Fruit fly (Drosophila melanogaster) whole organism: ENCODE measurements around the gene Atx2.

Experiments
- CG8478 ChIP-seq: fragments of >200 bp; optimal IDR thresholded peaks from 2 replicates; lab custom pipeline; 2018; ENCODE audit warnings: inconsistent platforms
- Dll ChIP-seq: fragments of >200 bp; optimal IDR thresholded peaks from 2 replicates; lab custom pipeline; 2017
- EcR ChIP-seq, 2 experiments: fragments of >200 bp; optimal IDR thresholded peaks; 2 replicates each; lab custom pipeline; 2017; ENCODE audit warnings: missing biosample characterization in 2 of 2, missing genetic modification characterization in 2 of 2, missing genetic modification reagents in 2 of 2
- pan ChIP-seq: fragments of >200 bp; optimal IDR thresholded peaks from 2 replicates; lab custom pipeline; 2017
- psq ChIP-seq: fragments of >200 bp; optimal IDR thresholded peaks from 2 replicates; lab custom pipeline; 2017
- usp ChIP-seq: fragments of >200 bp; optimal IDR thresholded peaks from 2 replicates; lab custom pipeline; 2017; ENCODE audit warnings: missing biosample characterization, missing genetic modification characterization, mixed read lengths

The Atx2 gene

DNA sequence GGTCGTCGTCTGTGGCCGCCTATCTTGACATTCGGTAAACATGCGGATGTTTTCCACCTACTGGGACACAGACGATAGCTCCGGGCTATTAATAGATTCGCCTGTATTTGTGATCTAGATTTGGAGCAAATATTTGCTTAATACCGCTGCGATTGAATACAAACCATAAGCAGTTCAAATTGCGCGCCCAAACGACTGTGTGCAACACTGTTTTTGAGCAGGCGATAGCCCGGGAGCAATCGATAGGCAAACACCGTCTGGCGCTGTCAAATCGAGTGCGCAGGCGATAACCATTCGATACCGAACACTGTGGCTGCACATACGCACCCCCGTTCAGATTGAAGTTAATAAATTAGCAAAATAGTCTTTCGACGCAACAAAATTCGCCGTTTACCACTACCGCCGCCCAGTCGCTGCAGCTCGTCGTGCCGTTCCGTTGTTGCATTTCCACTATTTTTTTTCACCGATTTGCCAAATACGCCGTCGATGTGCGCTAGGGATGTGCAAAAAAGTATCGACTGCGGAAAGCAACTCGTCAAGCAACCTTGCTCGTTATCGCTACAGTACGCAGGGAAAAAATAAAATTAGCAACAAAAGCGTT is at the start of gene Atx2:
Gene Atx2, plus strand, starts transcription at position 293 of the 601 bp plus-strand sequence.
- no peak for TF ChIP-seq psq (lab: Kevin White, UChicago)
- no peak for TF ChIP-seq pan (lab: Kevin White, UChicago)
- no peak for TF ChIP-seq usp (GFP tag; lab: Kevin White, UChicago)
- no peak for TF ChIP-seq Dll
- TF ChIP-seq CG8478 (lab: Kevin White, UChicago) = no peak
- no peak for TF ChIP-seq EcR (GFP tag; optimal IDR thresholded peaks at IDR 0.05; lab: Kevin White, UChicago)

DNA sequence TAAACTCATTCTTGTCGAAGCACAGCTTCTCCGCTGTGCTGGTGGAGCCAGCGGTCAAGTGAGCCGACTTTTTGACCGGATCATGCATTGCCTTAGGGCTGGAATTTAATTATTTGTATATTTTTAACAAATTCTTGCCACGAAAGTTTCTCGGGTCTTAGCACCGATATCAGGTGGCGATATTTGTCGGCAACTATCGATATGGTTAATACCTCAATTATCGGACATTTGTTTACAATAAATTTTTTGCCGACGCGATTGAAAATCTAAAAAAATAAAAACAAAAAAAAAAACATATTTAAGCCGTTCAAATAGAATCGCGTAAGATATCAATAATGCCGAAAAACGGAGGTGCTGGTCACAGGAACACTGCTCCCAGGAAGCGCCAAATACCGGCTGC is 46.7 kb upstream of the Atx2 start, which contains the start of the genes Cog2 and Trax:
Gene Cog2, minus strand, starts transcription at position 168 of the 400 bp plus-strand sequence.
Gene Trax, plus strand, starts transcription at position 203 of the 400 bp plus-strand sequence.
- TF ChIP-seq CG8478 (lab: Kevin White, UChicago) = no peak
- TF ChIP-seq pan (lab: Kevin White, UChicago) = no peak
- no peak for TF ChIP-seq usp (GFP tag; lab: Kevin White, UChicago)
- TF ChIP-seq Dll = no peak
- TF ChIP-seq EcR (GFP tag; optimal IDR thresholded peaks at IDR 0.05; lab: Kevin White, UChicago) = no peak
- no peak for TF ChIP-seq psq (lab: Kevin White, UChicago)

DNA sequence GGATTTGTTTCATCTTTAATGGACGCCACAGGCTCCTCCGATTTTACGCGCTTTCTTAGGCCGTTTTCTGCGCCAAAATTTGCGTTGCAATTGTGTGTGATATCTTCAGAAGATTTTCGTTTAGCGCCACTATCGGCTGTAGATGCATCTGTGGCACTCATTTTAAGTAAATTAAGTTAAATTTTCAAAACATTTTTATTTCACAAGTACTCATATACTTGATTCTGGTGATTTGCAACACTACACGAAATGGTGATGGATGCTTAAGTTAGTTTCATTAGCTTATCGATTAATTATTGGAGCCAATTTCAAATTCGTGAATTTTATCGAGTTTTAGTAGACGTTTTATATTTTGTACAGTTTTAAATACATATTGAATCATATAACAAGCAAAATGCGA is 44.6 kb upstream of the Atx2 start, which contains the start of gene CG6171:
Gene CG6171, minus strand, starts transcription at position 250 of the 400 bp plus-strand sequence.
- TF ChIP-seq CG8478 (lab: Kevin White, UChicago) (no peak), Dll (no peak), usp (GFP tag; lab: Kevin White, UChicago) (no peak), psq (lab: Kevin White, UChicago) (no peak), EcR (GFP tag; optimal IDR thresholded peaks at IDR 0.05; lab: Kevin White, UChicago) (no peak), pan (lab: Kevin White, UChicago) (no peak)

DNA sequence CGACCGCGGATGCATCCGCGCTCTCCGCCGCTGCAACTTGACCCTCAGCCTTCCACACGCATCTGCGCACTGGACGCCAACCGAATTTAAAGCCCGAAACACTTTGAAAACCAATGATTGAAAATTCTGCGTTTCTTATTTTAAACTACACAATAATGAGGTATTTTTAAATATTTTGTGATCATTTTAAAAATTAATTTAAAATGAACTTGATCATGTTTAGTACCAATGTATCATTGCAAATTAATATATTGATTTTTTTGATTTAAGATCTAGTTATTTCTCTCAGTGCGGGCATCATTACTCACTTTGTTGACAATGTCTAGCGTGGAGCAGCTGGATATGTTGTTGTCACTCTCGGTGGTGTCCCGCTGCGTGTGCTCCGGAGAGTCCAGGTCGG is 41.4 kb upstream of the Atx2 start:
- TF ChIP-seq psq (lab: Kevin White, UChicago) (no peak), Dll (no peak), usp (GFP tag; lab: Kevin White, UChicago) (no peak), EcR (GFP tag; optimal IDR thresholded peaks at IDR 0.05; lab: Kevin White, UChicago) (no peak), CG8478 (lab: Kevin White, UChicago) (no peak), pan (lab: Kevin White, UChicago) (no peak)

DNA sequence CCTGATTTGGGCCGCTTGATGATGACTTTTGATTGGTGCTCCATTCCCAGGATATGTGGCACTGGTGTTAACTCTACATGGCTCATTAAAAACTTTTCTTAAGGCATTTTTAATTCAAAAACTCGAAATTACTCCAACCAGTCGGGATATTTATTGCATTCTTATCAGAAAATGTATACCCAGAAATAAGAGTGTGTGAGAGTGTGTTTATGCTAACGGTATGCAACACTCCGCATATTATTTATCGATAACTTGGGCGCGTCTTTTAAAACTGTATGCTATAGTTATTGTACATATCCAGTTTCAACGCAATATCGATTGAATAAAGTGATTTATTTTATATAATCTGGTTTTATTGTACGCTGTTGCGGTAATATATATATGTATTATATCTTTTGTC is 40.7 kb upstream of the Atx2 start, which contains the start of gene CG34404:
Gene CG34404, minus strand, starts transcription at position 189 of the 400 bp plus-strand sequence.
- no peak for TF ChIP-seq pan (lab: Kevin White, UChicago)

DNA sequence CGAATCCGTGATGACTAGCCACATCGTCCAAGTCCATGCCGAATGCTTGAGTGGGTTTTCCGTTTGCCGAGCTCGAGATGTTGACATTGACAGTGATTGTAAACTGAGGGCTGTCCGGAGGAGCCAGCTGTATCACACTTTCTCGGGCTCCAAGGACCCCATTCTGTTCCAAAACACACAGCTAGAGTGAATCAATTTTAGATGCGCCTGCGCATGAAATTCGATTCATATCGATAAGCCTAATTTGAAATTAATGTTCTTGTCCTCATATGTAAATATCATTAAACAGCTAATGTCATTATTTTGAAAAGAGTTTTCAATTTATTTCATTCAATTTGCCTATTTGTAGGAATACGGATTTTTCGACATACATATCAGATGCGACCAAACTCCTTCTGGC is 38.5 kb upstream of the Atx2 start, which contains the start of gene CG14868:
Gene CG14868, minus strand, starts transcription at position 204 of the 400 bp plus-strand sequence.
- TF ChIP-seq Dll = no peak
- TF ChIP-seq EcR (GFP tag; optimal IDR thresholded peaks at IDR 0.05; lab: Kevin White, UChicago) = no peak
- TF ChIP-seq psq (lab: Kevin White, UChicago) = no peak
- TF ChIP-seq CG8478 (lab: Kevin White, UChicago) = no peak
- no peak for TF ChIP-seq pan (lab: Kevin White, UChicago)
- TF ChIP-seq usp (GFP tag; lab: Kevin White, UChicago) = no peak

DNA sequence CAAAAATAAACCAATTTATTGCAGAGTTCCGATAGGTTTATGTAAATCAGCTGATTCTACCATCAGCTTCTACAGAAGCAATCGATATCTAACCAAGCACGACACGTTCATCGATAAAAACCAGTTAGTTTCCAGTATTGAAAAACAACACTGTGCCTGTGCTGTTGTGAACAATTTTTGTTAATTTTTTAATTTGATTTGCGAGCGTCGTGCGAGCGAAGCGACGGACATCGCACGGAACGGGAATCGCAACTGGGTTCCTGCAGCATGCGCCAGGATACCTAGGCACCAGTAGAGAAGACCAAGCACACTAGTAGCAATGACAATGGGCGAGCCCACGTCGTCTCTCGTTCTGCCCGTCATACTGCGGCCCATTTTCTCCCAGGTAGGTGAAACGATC is 36.4 kb upstream of the Atx2 start, which contains the start of the genes Ccm3 and CG6136:
Gene Ccm3, plus strand, starts transcription at position 125 of the 400 bp plus-strand sequence.
Gene CG6136, minus strand, starts transcription at position 380 of the 400 bp plus-strand sequence.
- TF ChIP-seq CG8478 (lab: Kevin White, UChicago) (no peak), psq (lab: Kevin White, UChicago) (no peak), pan (lab: Kevin White, UChicago) (no peak), Dll (no peak), usp (GFP tag; lab: Kevin White, UChicago) (no peak), EcR (GFP tag; optimal IDR thresholded peaks at IDR 0.05; lab: Kevin White, UChicago) (no peak)

DNA sequence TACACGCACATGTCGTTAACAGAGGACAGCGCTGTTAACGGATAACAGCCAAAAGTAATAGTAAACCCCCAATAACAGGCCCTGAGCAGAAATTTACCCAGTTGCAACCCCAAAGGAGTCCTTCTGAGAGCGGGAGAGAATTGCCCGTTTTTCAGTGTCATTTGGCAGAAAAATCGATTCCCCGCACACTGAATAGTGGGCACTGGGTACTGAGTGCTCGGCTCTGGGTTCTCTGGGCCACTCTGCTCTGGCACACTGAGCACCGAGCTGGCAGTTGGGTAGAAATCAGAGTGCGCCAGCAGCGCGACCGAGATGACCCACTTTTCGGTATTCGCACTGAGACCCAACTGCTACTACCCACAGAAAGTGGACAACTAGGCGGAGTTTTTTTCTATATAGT is 33.8 kb upstream of the Atx2 start, which contains the start of gene Rbp:
Gene Rbp, plus strand, starts transcription at position 239 of the 400 bp plus-strand sequence.
- TF ChIP-seq pan (lab: Kevin White, UChicago) (no peak), usp (GFP tag; lab: Kevin White, UChicago) (no peak), Dll (no peak), CG8478 (lab: Kevin White, UChicago) (no peak)

DNA sequence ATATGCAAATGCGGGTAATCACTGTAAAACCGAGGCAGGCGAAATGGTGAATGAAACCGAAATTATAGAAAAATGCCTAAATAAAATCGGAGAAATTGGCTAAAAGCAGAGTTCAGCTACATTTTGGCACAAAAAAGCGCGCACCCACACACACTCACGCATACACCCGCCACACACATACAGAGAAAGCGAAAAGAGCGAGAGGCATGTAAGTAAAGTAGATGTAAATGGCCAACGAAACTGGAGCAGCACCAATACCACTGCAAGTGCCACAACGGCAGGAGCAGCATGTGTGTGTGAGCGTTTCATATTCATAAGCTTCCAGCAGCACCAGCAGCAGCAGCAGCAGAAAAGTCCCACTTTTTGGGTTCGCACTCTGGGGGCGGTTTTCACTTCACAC is 32.8 kb upstream of the Atx2 start:
- no peak for TF ChIP-seq usp (GFP tag; lab: Kevin White, UChicago)
- TF ChIP-seq CG8478 (lab: Kevin White, UChicago) = no peak
- TF ChIP-seq pan (lab: Kevin White, UChicago) = no peak
- no peak for TF ChIP-seq EcR (GFP tag; optimal IDR thresholded peaks at IDR 0.05; lab: Kevin White, UChicago)
- TF ChIP-seq psq (lab: Kevin White, UChicago) = no peak
- TF ChIP-seq Dll = no peak

DNA sequence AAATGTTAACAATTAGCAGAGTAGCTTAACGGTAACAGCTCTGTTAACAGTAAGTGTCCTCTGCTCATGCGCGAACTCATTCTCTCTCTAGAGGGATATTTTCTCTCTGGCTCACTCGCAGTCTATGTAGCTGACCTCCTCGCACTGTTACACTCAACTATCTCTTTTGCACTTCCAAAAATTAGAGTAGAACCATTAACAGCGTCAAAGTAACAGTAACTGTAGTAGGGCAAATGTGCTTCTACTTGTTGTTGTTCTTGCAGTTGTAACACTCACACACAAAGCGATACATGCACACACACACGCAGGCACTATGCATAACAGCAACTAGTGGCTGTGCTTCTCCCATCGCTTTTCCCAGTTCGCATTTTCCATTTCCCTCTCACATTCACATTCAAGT is 29.2 kb upstream of the Atx2 start:
- TF ChIP-seq EcR (GFP tag; optimal IDR thresholded peaks at IDR 0.05; lab: Kevin White, UChicago) (no peak), psq (lab: Kevin White, UChicago) (no peak), CG8478 (lab: Kevin White, UChicago) (no peak), pan (lab: Kevin White, UChicago) (no peak), usp (GFP tag; lab: Kevin White, UChicago) (no peak), Dll (no peak)

DNA sequence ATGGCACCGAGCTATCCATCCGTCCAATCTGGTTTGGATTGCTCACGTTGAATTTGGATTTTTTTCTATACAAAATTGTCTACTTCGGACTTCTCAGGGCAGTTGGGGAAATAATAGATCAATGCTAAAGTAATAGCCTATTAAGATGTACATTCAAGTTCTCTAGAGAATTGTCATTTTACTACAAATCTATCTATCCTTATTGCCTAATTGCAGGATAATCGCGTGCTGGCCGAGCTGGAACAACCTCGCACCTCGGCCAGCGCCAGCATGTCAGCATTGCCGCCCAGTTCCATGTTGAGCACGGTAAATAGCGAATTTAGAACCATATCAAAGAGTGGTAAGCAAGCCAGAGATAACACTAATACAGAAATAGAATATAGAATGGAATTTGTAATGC is 25.4 kb upstream of the Atx2 start, which contains the start of gene h-cup:
Gene h-cup, minus strand, starts transcription at position 101 of the 400 bp plus-strand sequence.
- TF ChIP-seq Dll (no peak), pan (lab: Kevin White, UChicago) (no peak), EcR (GFP tag; optimal IDR thresholded peaks at IDR 0.05; lab: Kevin White, UChicago) (no peak), CG8478 (lab: Kevin White, UChicago) (no peak), usp (GFP tag; lab: Kevin White, UChicago) (no peak), psq (lab: Kevin White, UChicago) (no peak)
